Fruit fly (Drosophila melanogaster) whole organism, prepupa: Measurements from ENCODE around the gene Lcp65Ab2.

Experiments
- Blimp-1 ChIP-seq: fragments of 200-800 bp; sonication (Bioruptor generic); optimal IDR thresholded peaks from 3 replicates; lab custom pipeline; 2017; ENCODE audit warnings: missing biosample characterization, missing genetic modification characterization, mild to moderate bottlenecking, moderate library complexity, missing genetic modification reagents
- CG10669 ChIP-seq: fragments of 200-800 bp; sonication (Bioruptor generic); optimal IDR thresholded peaks from 3 replicates; lab custom pipeline; 2018; ENCODE audit warnings: missing biosample characterization, mild to moderate bottlenecking, missing genetic modification characterization, moderate library complexity
- CG11294 ChIP-seq: fragments of 200-800 bp; sonication (Bioruptor generic); IDR thresholded peaks from 2 replicates; pipeline ENCODE4 v1.3.6; 2022; ENCODE audit warnings: missing biosample characterization, missing genetic modification characterization
- CG11762 ChIP-seq: fragments of 200-800 bp; sonication (Bioruptor generic); optimal IDR thresholded peaks from 3 replicates; lab custom pipeline; 2016; ENCODE audit warnings: missing biosample characterization, missing genetic modification characterization; ENCODE audit not compliant: insufficient read depth
- CG11902 ChIP-seq: fragments of 200-800 bp; sonication (Bioruptor generic); optimal IDR thresholded peaks from 3 replicates; lab custom pipeline; 2016; ENCODE audit warnings: missing biosample characterization, missing genetic modification characterization
- CG15336 ChIP-seq: fragments of 200-800 bp; sonication (Bioruptor generic); IDR thresholded peaks from 2 replicates; pipeline ENCODE4 v1.3.6; 2022; ENCODE audit warnings: missing biosample characterization, missing genetic modification characterization
- CG1621 ChIP-seq: fragments of 200-800 bp; sonication (Bioruptor generic); optimal IDR thresholded peaks from 3 replicates; lab custom pipeline; 2018; ENCODE audit warnings: missing biosample characterization, mild to moderate bottlenecking, missing genetic modification characterization
- CG16779 ChIP-seq: fragments of 200-800 bp; sonication (Bioruptor generic); optimal IDR thresholded peaks from 3 replicates; lab custom pipeline; 2017; ENCODE audit warnings: missing biosample characterization, mild to moderate bottlenecking, missing genetic modification characterization
- CG3032 ChIP-seq: fragments of 200-800 bp; optimal IDR thresholded peaks from 2 replicates; lab custom pipeline; 2019; ENCODE audit warnings: missing biosample characterization, mild to moderate bottlenecking, missing genetic modification characterization, moderate library complexity
- CG31627 ChIP-seq: fragments of 200-800 bp; sonication (Bioruptor generic); optimal IDR thresholded peaks from 3 replicates; lab custom pipeline; 2016; ENCODE audit warnings: missing biosample characterization, missing genetic modification characterization
- CG3919 ChIP-seq: fragments of 200-800 bp; sonication (Bioruptor generic); optimal IDR thresholded peaks from 3 replicates; lab custom pipeline; 2016; ENCODE audit warnings: missing biosample characterization, missing genetic modification characterization
- CG4318 ChIP-seq: fragments of 200-800 bp; sonication (Bioruptor generic); optimal IDR thresholded peaks from 3 replicates; lab custom pipeline; 2017; ENCODE audit warnings: missing biosample characterization, mild to moderate bottlenecking, missing genetic modification characterization
- CG6163 ChIP-seq: fragments of 200-800 bp; sonication (Bioruptor generic); IDR thresholded peaks from 3 replicates; pipeline ENCODE4 v1.3.6; 2022; ENCODE audit warnings: missing biosample characterization, missing genetic modification characterization
- CG6276 ChIP-seq: fragments of 200-800 bp; sonication (Bioruptor generic); optimal IDR thresholded peaks from 2 replicates; lab custom pipeline; 2017; ENCODE audit warnings: missing biosample characterization, mild to moderate bottlenecking, missing genetic modification characterization
- CG6792 ChIP-seq: fragments of 200-800 bp; sonication (Bioruptor generic); optimal IDR thresholded peaks from 3 replicates; lab custom pipeline; 2016; ENCODE audit warnings: missing biosample characterization, missing genetic modification characterization
- CG6808 ChIP-seq: fragments of 200-800 bp; sonication (Bioruptor generic); optimal IDR thresholded peaks from 3 replicates; lab custom pipeline; 2017; ENCODE audit warnings: missing biosample characterization, missing genetic modification characterization, mild to moderate bottlenecking, moderate library complexity, missing genetic modification reagents
- CG6854 ChIP-seq: fragments of 200-800 bp; sonication (Bioruptor generic); optimal IDR thresholded peaks from 2 replicates; lab custom pipeline; 2017; ENCODE audit warnings: missing biosample characterization, mild to moderate bottlenecking, missing genetic modification characterization
- CG7368 ChIP-seq: fragments of 200-800 bp; sonication (Bioruptor generic); optimal IDR thresholded peaks from 3 replicates; lab custom pipeline; 2016; ENCODE audit warnings: missing biosample characterization, missing genetic modification characterization
- CG8119 ChIP-seq: fragments of 200-800 bp; sonication (Bioruptor generic); IDR thresholded peaks from 3 replicates; pipeline ENCODE4 v1.3.6; 2022; ENCODE audit warnings: missing biosample characterization, missing genetic modification characterization
- CG8319 ChIP-seq: fragments of 200-800 bp; sonication (Bioruptor generic); optimal IDR thresholded peaks from 3 replicates; lab custom pipeline; 2016; ENCODE audit warnings: missing biosample characterization, missing genetic modification characterization
- CG9139 ChIP-seq: fragments of 200-800 bp; sonication (Bioruptor generic); optimal IDR thresholded peaks from 3 replicates; lab custom pipeline; 2017; ENCODE audit warnings: missing biosample characterization, mild to moderate bottlenecking, missing genetic modification characterization
- Eip75B ChIP-seq: fragments of 200-800 bp; sonication (Bioruptor generic); optimal IDR thresholded peaks from 3 replicates; lab custom pipeline; 2016; ENCODE audit warnings: missing biosample characterization, missing genetic modification characterization
- Eip93F ChIP-seq: fragments of 200-800 bp; sonication (Bioruptor generic); optimal IDR thresholded peaks from 2 replicates; lab custom pipeline; 2016; ENCODE audit warnings: missing biosample characterization, mild to moderate bottlenecking, missing genetic modification characterization
- Ets96B ChIP-seq: fragments of 200-800 bp; optimal IDR thresholded peaks from 2 replicates; lab custom pipeline; 2019; ENCODE audit warnings: missing biosample characterization, mild to moderate bottlenecking, missing genetic modification characterization, moderate library complexity
- Gug ChIP-seq: fragments of 200-800 bp; sonication (Bioruptor generic); IDR thresholded peaks from 2 replicates; pipeline ENCODE4 v1.3.6; 2022; ENCODE audit warnings: missing biosample characterization, missing genetic modification characterization
- Hr38 ChIP-seq: sonication (Bioruptor generic); optimal IDR thresholded peaks from 2 replicates; lab custom pipeline; 2016; ENCODE audit warnings: missing biosample characterization, missing genetic modification characterization
- Hr39 ChIP-seq: fragments of 200-800 bp; sonication (Bioruptor generic); optimal IDR thresholded peaks from 2 replicates; lab custom pipeline; 2016; ENCODE audit warnings: missing biosample characterization, missing genetic modification characterization
- Hr4 ChIP-seq: fragments of 200-800 bp; sonication (Bioruptor generic); optimal IDR thresholded peaks from 3 replicates; lab custom pipeline; 2016; ENCODE audit warnings: missing biosample characterization, missing genetic modification characterization
- Lpt ChIP-seq: fragments of 200-800 bp; sonication (Bioruptor generic); optimal IDR thresholded peaks from 3 replicates; lab custom pipeline; 2016; ENCODE audit warnings: missing biosample characterization, missing genetic modification characterization
- Met ChIP-seq: fragments of 200-800 bp; sonication (Bioruptor generic); optimal IDR thresholded peaks from 3 replicates; lab custom pipeline; 2016; ENCODE audit warnings: missing biosample characterization, missing genetic modification characterization
- Sox102F ChIP-seq: fragments of 200-800 bp; sonication (Bioruptor generic); optimal IDR thresholded peaks from 2 replicates; lab custom pipeline; 2016; ENCODE audit warnings: missing biosample characterization, mild to moderate bottlenecking, missing genetic modification characterization
- Sox14 ChIP-seq: fragments of 200-800 bp; sonication (Bioruptor generic); optimal IDR thresholded peaks from 3 replicates; lab custom pipeline; 2016; ENCODE audit warnings: missing biosample characterization, missing genetic modification characterization
- Sox15 ChIP-seq: fragments of 200-800 bp; sonication (Bioruptor generic); optimal IDR thresholded peaks from 3 replicates; lab custom pipeline; 2016; ENCODE audit warnings: missing biosample characterization, missing genetic modification characterization
- cyc ChIP-seq: fragments of 200-800 bp; sonication (Bioruptor generic); optimal IDR thresholded peaks from 3 replicates; lab custom pipeline; 2016; ENCODE audit warnings: missing biosample characterization, missing genetic modification characterization
- dac ChIP-seq: fragments of 200-800 bp; sonication (Bioruptor generic); optimal IDR thresholded peaks from 2 replicates; lab custom pipeline; 2017; ENCODE audit warnings: missing biosample characterization, mild to moderate bottlenecking, missing genetic modification characterization
- eg ChIP-seq: fragments of 200-800 bp; sonication (Bioruptor generic); IDR thresholded peaks from 3 replicates; pipeline ENCODE4 v1.3.6; 2022; ENCODE audit warnings: missing biosample characterization, missing genetic modification characterization
- esn ChIP-seq: fragments of 200-800 bp; sonication (Bioruptor generic); optimal IDR thresholded peaks from 2 replicates; lab custom pipeline; 2016; ENCODE audit warnings: missing biosample characterization, mild to moderate bottlenecking, missing genetic modification characterization, moderate library complexity
- fd59A ChIP-seq: fragments of 200-800 bp; sonication (Bioruptor generic); optimal IDR thresholded peaks from 2 replicates; lab custom pipeline; 2017; ENCODE audit warnings: missing biosample characterization, mild to moderate bottlenecking, missing genetic modification characterization, missing genetic modification reagents
- fd85E ChIP-seq: fragments of 200-800 bp; sonication (Bioruptor generic); optimal IDR thresholded peaks from 3 replicates; lab custom pipeline; 2016; ENCODE audit warnings: missing biosample characterization, missing genetic modification characterization
- fkh ChIP-seq: fragments of 200-800 bp; sonication (Bioruptor generic); optimal IDR thresholded peaks from 3 replicates; lab custom pipeline; 2017; ENCODE audit warnings: missing biosample characterization, mild to moderate bottlenecking, missing genetic modification characterization, moderate library complexity
- lz ChIP-seq: fragments of 200-800 bp; sonication (Bioruptor generic); optimal IDR thresholded peaks from 3 replicates; lab custom pipeline; 2016; ENCODE audit warnings: missing biosample characterization, missing genetic modification characterization
- net ChIP-seq: fragments of 200-800 bp; sonication (Bioruptor generic); optimal IDR thresholded peaks from 3 replicates; lab custom pipeline; 2016; ENCODE audit warnings: missing biosample characterization, missing genetic modification characterization
- pdm3 ChIP-seq: fragments of 200-800 bp; sonication (Bioruptor generic); optimal IDR thresholded peaks from 3 replicates; lab custom pipeline; 2016; ENCODE audit warnings: missing biosample characterization, missing genetic modification characterization
- salr ChIP-seq, 2 experiments: fragments of 200-800 bp; sonication (Bioruptor generic); optimal IDR thresholded peaks; 3 replicates each; lab custom pipeline; 2016 to 2018; ENCODE audit warnings: missing biosample characterization in 2 of 2, missing genetic modification characterization in 2 of 2, mild to moderate bottlenecking in 1 of 2
- spab ChIP-seq: fragments of 200-800 bp; sonication (Bioruptor generic); optimal IDR thresholded peaks from 2 replicates; lab custom pipeline; 2017; ENCODE audit warnings: missing biosample characterization, mild to moderate bottlenecking, missing genetic modification characterization, missing genetic modification reagents
- svp ChIP-seq: fragments of 200-800 bp; sonication (Bioruptor generic); peaks from one replicate; lab custom pipeline; 2016; ENCODE audit warnings: missing biosample characterization, missing genetic modification characterization
- topi ChIP-seq: fragments of 200-800 bp; sonication (Bioruptor generic); optimal IDR thresholded peaks from 3 replicates; lab custom pipeline; 2016; ENCODE audit warnings: missing biosample characterization, missing genetic modification characterization
- vri ChIP-seq: fragments of 200-800 bp; sonication (Bioruptor generic); optimal IDR thresholded peaks from 3 replicates; lab custom pipeline; 2016; ENCODE audit warnings: missing biosample characterization, mild to moderate bottlenecking, missing genetic modification characterization

Gene Lcp65Ab2

DNA sequence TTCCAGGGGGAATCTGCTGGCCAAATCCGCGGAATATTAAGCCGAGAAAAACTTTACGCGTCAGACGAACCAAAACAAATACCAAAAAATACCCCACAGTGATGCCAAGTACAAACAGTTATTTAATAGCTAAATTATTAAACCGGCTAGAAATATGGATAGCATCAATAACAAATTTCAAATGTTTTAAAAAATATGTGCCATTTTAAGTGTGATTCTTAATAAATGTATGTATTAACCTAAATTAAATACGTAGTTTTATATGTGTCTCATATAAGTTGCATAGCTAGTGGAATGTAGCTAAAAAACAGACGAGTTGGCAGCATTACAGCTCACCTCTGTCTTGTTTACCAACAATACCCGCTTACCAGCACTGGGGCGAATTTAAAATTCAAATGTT is 35.3 kb downstream of the Lcp65Ab2 start, which contains the start of gene CG10274:
TSS of gene CG10274 (minus strand) at position 54 of the 400 bp plus-strand sequence.
- TF ChIP-seq Sox15, result peak; percentile 74
- peak; percentile 34 for TF ChIP-seq fd59A
- TF ChIP-seq pdm3 (GFP tag; lab: Kevin White, UChicago), result no peak
- TF ChIP-seq CG3919 (GFP tag; lab: Kevin White, UChicago), result no peak
- TF ChIP-seq fkh (GFP tag; lab: Kevin White, UChicago), result peak; percentile 98
- no peak for TF ChIP-seq CG16779
- TF ChIP-seq Ets96B (tag; lab: Kevin White, UChicago), result peak; percentile 64
- TF ChIP-seq CG6276 (GFP tag; lab: Kevin White, UChicago), result no peak
- no peak for TF ChIP-seq svp (GFP tag; lab: Kevin White, UChicago)
- TF ChIP-seq CG6163 (GFP tag; lab: Robert Waterston, UW), result peak; percentile 42; the same call in 2 of the 3 replicates
- no peak for TF ChIP-seq Eip75B (GFP tag; lab: Kevin White, UChicago)
- TF ChIP-seq CG11902 (GFP tag; lab: Kevin White, UChicago), result peak; percentile 63
- TF ChIP-seq dac (GFP tag; lab: Kevin White, UChicago), result no peak
- peak; percentile 36; the same call in 1 of the 3 replicates for TF ChIP-seq eg (GFP tag; lab: Robert Waterston, UW)
- no peak for TF ChIP-seq CG7368 (GFP tag; lab: Kevin White, UChicago)
- TF ChIP-seq Hr39, result peak; percentile 82
- peak in 1 of 2 experiments; percentile 22 for TF ChIP-seq salr (GFP tag; optimal IDR thresholded peaks at IDR 0.05; lab: Kevin White, UChicago)
- no peak for TF ChIP-seq net (GFP tag; lab: Kevin White, UChicago)
- TF ChIP-seq CG8319, result peak; percentile 52
- TF ChIP-seq spab (GFP tag; lab: Kevin White, UChicago), result no peak
- no peak for TF ChIP-seq CG8119 (GFP tag; lab: Robert Waterston, UW)
- peak; percentile 33 for TF ChIP-seq CG1621 (tag; lab: Kevin White, UChicago)
- TF ChIP-seq vri (GFP tag; lab: Kevin White, UChicago), result no peak
- peak; percentile 78 for TF ChIP-seq CG3032 (tag; lab: Kevin White, UChicago)
- peak; percentile 46 for TF ChIP-seq CG6792 (GFP tag; lab: Kevin White, UChicago)
- TF ChIP-seq cyc (GFP tag; lab: Kevin White, UChicago), result peak; percentile 71
- peak; percentile 79 for TF ChIP-seq esn (GFP tag; lab: Kevin White, UChicago)
- peak; percentile 43; the same call in 1 of the 2 replicates for TF ChIP-seq Gug (GFP tag; lab: Robert Waterston, UW)
- TF ChIP-seq lz (GFP tag; lab: Kevin White, UChicago), result peak; percentile 77
- peak; percentile 82 for TF ChIP-seq CG31627

DNA sequence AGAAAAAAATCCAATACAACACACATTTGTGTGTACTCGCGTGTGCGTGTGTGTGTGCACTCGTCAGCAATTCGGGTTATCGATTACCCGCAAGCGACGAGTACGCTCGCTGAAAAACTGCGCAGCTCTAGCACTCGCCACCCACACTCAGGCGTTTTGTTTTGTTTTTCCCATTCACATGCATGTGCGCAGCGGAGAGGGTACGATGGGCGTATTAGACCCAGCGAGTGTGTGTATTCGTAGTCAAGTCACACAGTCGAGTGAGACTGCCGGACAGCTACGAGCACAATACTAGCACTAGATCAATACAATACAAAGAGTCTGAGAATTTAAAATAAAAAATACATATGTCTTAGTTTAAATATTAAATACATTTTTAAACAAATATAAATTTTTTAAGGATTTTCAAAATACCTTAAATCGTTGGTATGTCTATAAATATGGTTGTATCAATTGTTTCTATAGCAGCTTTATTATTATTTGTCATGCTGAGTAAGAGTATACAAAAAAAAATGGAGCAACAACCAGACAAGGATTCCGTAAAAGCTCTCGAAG is 38.5 kb downstream of the Lcp65Ab2 start, which contains the start of the genes D19B and CG43293:
TSS of gene D19B (minus strand) at position 37 of the 555 bp plus-strand sequence.
TSS of gene CG43293 (plus strand) at position 306 of the 555 bp plus-strand sequence.
- TF ChIP-seq CG1621 (tag; lab: Kevin White, UChicago) (peak; percentile 86), CG11762 (GFP tag; lab: Kevin White, UChicago) (peak; percentile 69), CG6808 (GFP tag; lab: Kevin White, UChicago) (peak; percentile 76), Eip93F (GFP tag; lab: Kevin White, UChicago) (peak; percentile 80), Sox102F (GFP tag; lab: Kevin White, UChicago) (peak; percentile 88), Blimp-1 (GFP tag; lab: Kevin White, UChicago) (no peak), net (GFP tag; lab: Kevin White, UChicago) (peak; percentile 93), CG11902 (GFP tag; lab: Kevin White, UChicago) (peak; percentile 68), CG16779 (peak; percentile 81), CG11294 (peak; percentile 80), CG10669 (GFP tag; lab: Kevin White, UChicago) (peak; percentile 85), CG3032 (tag; lab: Kevin White, UChicago) (peak; percentile 81), CG15336 (peak; percentile 91), Sox14 (GFP tag; lab: Kevin White, UChicago) (peak; percentile 88), Hr38 (no peak), CG7368 (GFP tag; lab: Kevin White, UChicago) (peak; percentile 91), fd85E (GFP tag; lab: Kevin White, UChicago) (peak; percentile 51), Ets96B (tag; lab: Kevin White, UChicago) (peak; percentile 83), CG9139 (GFP tag; lab: Kevin White, UChicago) (peak; percentile 69), Met (GFP tag; lab: Kevin White, UChicago) (peak; percentile 85), CG6854 (peak; percentile 65), Lpt (GFP tag; lab: Kevin White, UChicago) (peak; percentile 85), Hr4 (GFP tag; lab: Kevin White, UChicago) (peak; percentile 93), vri (GFP tag; lab: Kevin White, UChicago) (no peak), pdm3 (GFP tag; lab: Kevin White, UChicago) (peak; percentile 86), Eip75B (GFP tag; lab: Kevin White, UChicago) (peak; percentile 88), topi (GFP tag; lab: Kevin White, UChicago) (peak; percentile 83), Gug (GFP tag; lab: Robert Waterston, UW) (peak; percentile 72), esn (GFP tag; lab: Kevin White, UChicago) (peak; percentile 90), CG8119 (GFP tag; lab: Robert Waterston, UW) (peak; percentile 91), CG4318 (peak; percentile 71)
